Fruit fly (Drosophila melanogaster): ENCODE results near the gene CG13970.
A peak's percentile ranks its signal among the peaks of the same experiment; 100 is the strongest.

Gene CG13970

dm6 chr2L:20084785-20085555 is 19.0 kb downstream of the CG13970 start, which contains the start of gene fok (continued):
- TF ChIP-seq dati (GFP tag; IDR thresholded peaks at IDR 0.05) (peak; percentile 45; the same call in 1 of the 2 replicates), sug (tag; optimal IDR thresholded peaks at IDR 0.05) (peak; percentile 98), Gug (GFP tag; IDR thresholded peaks at IDR 0.05) (peak; percentile 92), cg (GFP tag; optimal IDR thresholded peaks at IDR 0.05) (peak; percentile 88), Dp (GFP tag; optimal IDR thresholded peaks at IDR 0.05) (peak; percentile 26), Atf6 (GFP tag; IDR thresholded peaks at IDR 0.05) (peak; percentile 97), ac (GFP tag; optimal IDR thresholded peaks at IDR 0.05) (peak; percentile 89), Bteb2 (GFP tag; optimal IDR thresholded peaks at IDR 0.05) (peak; percentile 95), CG17912 (GFP tag; optimal IDR thresholded peaks at IDR 0.05) (peak; percentile 79), CG43689 (GFP tag; IDR thresholded peaks at IDR 0.05) (peak; percentile 86), grau (tag; optimal IDR thresholded peaks at IDR 0.05) (peak; percentile 96), Tbp (GFP tag; optimal IDR thresholded peaks at IDR 0.05) (no peak), CG4424 (GFP tag; optimal IDR thresholded peaks at IDR 0.05) (peak; percentile 96), CG9609 (GFP tag; optimal IDR thresholded peaks at IDR 0.05) (peak; percentile 92), fd96Cb (tag; optimal IDR thresholded peaks at IDR 0.05) (peak; percentile 94), hkb (optimal IDR thresholded peaks at IDR 0.05) (no peak), hkb (GFP tag; IDR thresholded peaks at IDR 0.05) (peak; percentile 98), rib (GFP tag; IDR thresholded peaks at IDR 0.05) (peak; percentile 98), Elba2 (GFP tag; optimal IDR thresholded peaks at IDR 0.05) (no peak), CG7839 (tag; optimal IDR thresholded peaks at IDR 0.05) (peak; percentile 98), Hey (tag; optimal IDR thresholded peaks at IDR 0.05) (peak; percentile 86), Neu2 (GFP tag; optimal IDR thresholded peaks at IDR 0.05; ENCODE audit: borderline replicate concordance) (peak; percentile 82), hb (GFP tag; IDR thresholded peaks at IDR 0.05; ENCODE audit: partially characterized antibody) (no peak), Oli (tag; optimal IDR thresholded peaks at IDR 0.05) (peak; percentile 96), CG6683 (GFP tag; optimal IDR thresholded peaks at IDR 0.05) (peak; percentile 96), CG7987 (GFP tag; optimal IDR thresholded peaks at IDR 0.05) (peak; percentile 95), kni (GFP tag; optimal IDR thresholded peaks at IDR 0.05) (peak; percentile 99), danr (GFP tag; IDR thresholded peaks at IDR 0.05) (peak; percentile 89), nmo (GFP tag; optimal IDR thresholded peaks at IDR 0.05) (peak; percentile 97), en (GFP tag; optimal IDR thresholded peaks at IDR 0.05) (peak; percentile 85), pum (GFP tag; optimal IDR thresholded peaks at IDR 0.05) (peak; percentile 93), CG16863 (GFP tag; optimal IDR thresholded peaks at IDR 0.05) (peak; percentile 95), z (GFP tag; IDR thresholded peaks at IDR 0.05) (no peak; the same call in 2 of the 3 replicates), pnt (GFP tag; optimal IDR thresholded peaks at IDR 0.05) (peak; percentile 93), CG12659 (GFP tag; optimal IDR thresholded peaks at IDR 0.05) (peak; percentile 98), CG34376 (GFP tag; optimal IDR thresholded peaks at IDR 0.05) (peak; percentile 99), Opbp (GFP tag; IDR thresholded peaks at IDR 0.05; ENCODE audit: partially characterized antibody) (0 out of 3 replicates have a peak, but pooled peaks have one; percentile 28), dan (GFP tag; IDR thresholded peaks at IDR 0.05) (peak; percentile 68), sqz (GFP tag; optimal IDR thresholded peaks at IDR 0.05) (peak; percentile 96), grn (GFP tag; optimal IDR thresholded peaks at IDR 0.05) (peak; percentile 91), dmrt99B (tag; optimal IDR thresholded peaks at IDR 0.05) (peak; percentile 98), CG2889 (GFP tag; IDR thresholded peaks at IDR 0.05) (peak; percentile 89), prd (optimal IDR thresholded peaks at IDR 0.05) (no peak), prd (GFP tag; IDR thresholded peaks at IDR 0.05) (peak; percentile 95), CG10147 (GFP tag; optimal IDR thresholded peaks at IDR 0.05) (peak; percentile 94), CG10209 (GFP tag; optimal IDR thresholded peaks at IDR 0.05) (peak; percentile 96), CG11695 (GFP tag; IDR thresholded peaks at IDR 0.05) (peak; percentile 96), H2.0 (GFP tag; IDR thresholded peaks at IDR 0.05) (peak; percentile 91), CG16813 (GFP tag; IDR thresholded peaks at IDR 0.05; ENCODE audit: partially characterized antibody) (peak; percentile 44; the same call in 1 of the 3 replicates)

Data from whole organism, embryonic.